Worm (Caenorhabditis elegans): ENCODE results near the gene abf-6.

Gene abf-6

DNA sequence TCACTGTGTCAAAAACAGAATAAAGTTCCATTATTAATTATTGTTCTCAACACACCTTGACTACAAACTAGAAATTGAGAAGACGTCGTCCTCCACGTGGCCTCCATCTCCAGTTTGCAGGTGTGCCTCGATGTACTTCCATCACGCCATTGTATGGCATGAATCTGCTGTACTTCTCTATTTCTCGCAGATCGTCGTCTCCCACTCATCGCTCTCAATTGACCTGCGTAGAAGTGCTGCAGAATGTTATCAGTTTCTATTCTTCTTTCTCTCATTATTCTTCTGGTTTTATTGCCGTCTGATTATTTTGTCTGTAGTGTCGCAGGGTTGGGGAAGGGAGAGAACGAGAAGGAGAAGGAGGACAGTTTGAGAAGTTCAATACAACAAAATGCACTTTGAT is 34.3 kb upstream of the abf-6 start:
- TF ChIP-seq mdl-1 (tag; optimal IDR thresholded peaks at IDR 0.05) (peak; percentile 68), nhr-25 (tag; optimal IDR thresholded peaks at IDR 0.05) (peak; percentile 87), nhr-237 (tag; optimal IDR thresholded peaks at IDR 0.05) (no peak), fkh-2 (tag; optimal IDR thresholded peaks at IDR 0.05) (no peak), unc-62 (GFP tag; optimal IDR thresholded peaks at IDR 0.05) (no peak), pha-4 (tag; optimal IDR thresholded peaks at IDR 0.05) (peak; percentile 16), ceh-28 (tag; optimal IDR thresholded peaks at IDR 0.05) (no peak), ztf-4 (tag; optimal IDR thresholded peaks at IDR 0.05) (no peak), elt-2 (tag; optimal IDR thresholded peaks at IDR 0.05) (peak; percentile 87), daf-12 (tag; optimal IDR thresholded peaks at IDR 0.05) (no peak), nhr-43 (tag; optimal IDR thresholded peaks at IDR 0.05; ENCODE audit: poor library complexity, severe bottlenecking) (peak; percentile 92), elt-3 (tag; optimal IDR thresholded peaks at IDR 0.05) (peak in 2 of 3 experiments; percentile 45 to 65), pqm-1 (tag; optimal IDR thresholded peaks at IDR 0.05) (peak; percentile 94), nhr-23 (tag; optimal IDR thresholded peaks at IDR 0.05) (peak; percentile 81), skn-1 (tag; optimal IDR thresholded peaks at IDR 0.05) (no peak), jun-1 (tag; optimal IDR thresholded peaks at IDR 0.05) (peak; percentile 50), eor-1 (tag; optimal IDR thresholded peaks at IDR 0.05) (no peak), fos-1 (tag; optimal IDR thresholded peaks at IDR 0.05) (no peak), ztf-11 (tag; optimal IDR thresholded peaks at IDR 0.05) (no peak), sea-2 (GFP tag; optimal IDR thresholded peaks at IDR 0.05) (no peak), lsy-12 (tag; optimal IDR thresholded peaks at IDR 0.05) (no peak), ceh-9 (tag; optimal IDR thresholded peaks at IDR 0.05) (no peak), unc-39 (tag; optimal IDR thresholded peaks at IDR 0.05) (no peak)

ce11 chrX:12761295-12761775 is 32.6 kb upstream of the abf-6 start:
- no peak for TF ChIP-seq nhr-11 (tag; optimal IDR thresholded peaks at IDR 0.05)
- TF ChIP-seq elt-2 (tag; optimal IDR thresholded peaks at IDR 0.05), result peak; percentile 61
- TF ChIP-seq egl-5 (tag; optimal IDR thresholded peaks at IDR 0.05), result no peak
- no peak for TF ChIP-seq ceh-28 (tag; optimal IDR thresholded peaks at IDR 0.05)
- peak; percentile 47 for TF ChIP-seq nhr-25 (tag; optimal IDR thresholded peaks at IDR 0.05)
- peak; percentile 41 for TF ChIP-seq lin-39 (tag; optimal IDR thresholded peaks at IDR 0.05)
- no peak for TF ChIP-seq lsy-12 (tag; optimal IDR thresholded peaks at IDR 0.05)
- no peak for TF ChIP-seq ZK546.5 (tag; optimal IDR thresholded peaks at IDR 0.05)
- peak in 1 of 3 experiments; percentile 38 for TF ChIP-seq elt-3 (tag; optimal IDR thresholded peaks at IDR 0.05)
- TF ChIP-seq lin-15B (tag; optimal IDR thresholded peaks at IDR 0.05), result no peak
- no peak for TF ChIP-seq ama-1 (optimal IDR thresholded peaks at IDR 0.05)
- no peak for TF ChIP-seq aly-2 (tag; optimal IDR thresholded peaks at IDR 0.05)

ce11 chrX:12761778-12762177 is 32.1 kb upstream of the abf-6 start, which contains the start of gene cept-1:
Gene cept-1, plus strand, starts transcription at chrX:12762078.
- no peak for TF ChIP-seq nhr-25 (tag; optimal IDR thresholded peaks at IDR 0.05)
- TF ChIP-seq elt-3 (tag; optimal IDR thresholded peaks at IDR 0.05), result no peak

DNA sequence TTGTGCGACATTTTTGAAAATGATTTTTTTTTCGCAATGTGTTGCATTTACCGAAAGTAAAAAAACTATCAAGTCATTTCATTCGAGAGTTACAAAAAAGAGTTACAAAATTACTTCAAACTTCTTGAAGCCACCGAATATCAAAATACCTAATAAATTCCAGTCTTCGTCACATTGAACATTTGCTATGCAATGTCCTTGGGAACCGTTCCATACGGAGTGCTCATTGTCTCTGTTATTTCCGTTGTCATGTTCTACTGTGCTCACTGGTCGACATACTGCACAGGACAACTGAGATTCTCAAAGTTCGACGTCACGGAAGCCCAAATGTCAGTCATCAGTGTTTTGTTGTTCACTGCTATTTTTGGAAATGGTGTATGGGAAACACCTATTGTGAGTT is 29.9 kb upstream of the abf-6 start:
- TF ChIP-seq ama-1 (optimal IDR thresholded peaks at IDR 0.05) (no peak), unc-39 (tag; optimal IDR thresholded peaks at IDR 0.05) (no peak), fkh-2 (tag; optimal IDR thresholded peaks at IDR 0.05) (no peak), fkh-10 (GFP tag; optimal IDR thresholded peaks at IDR 0.05) (no peak), elt-3 (tag; optimal IDR thresholded peaks at IDR 0.05) (no peak)

- TF ChIP-seq zag-1 (tag; optimal IDR thresholded peaks at IDR 0.05), result no peak
- TF ChIP-seq ceh-28 (tag; optimal IDR thresholded peaks at IDR 0.05), result no peak
- TF ChIP-seq nfya-1 (tag; optimal IDR thresholded peaks at IDR 0.05; ENCODE audit: insufficient read depth), result no peak
- no peak for TF ChIP-seq daf-12 (tag; optimal IDR thresholded peaks at IDR 0.05)
- TF ChIP-seq eor-1 (tag; optimal IDR thresholded peaks at IDR 0.05), result no peak
- TF ChIP-seq elt-1 (tag; optimal IDR thresholded peaks at IDR 0.05), result no peak
- no peak for TF ChIP-seq lin-39 (tag; optimal IDR thresholded peaks at IDR 0.05)
- no peak for TF ChIP-seq ama-1 (optimal IDR thresholded peaks at IDR 0.05)
- TF ChIP-seq ztf-4 (tag; optimal IDR thresholded peaks at IDR 0.05), result no peak
- no peak for TF ChIP-seq skn-1 (tag; optimal IDR thresholded peaks at IDR 0.05)
- no peak for TF ChIP-seq egl-5 (tag; optimal IDR thresholded peaks at IDR 0.05)
- TF ChIP-seq unc-62 (GFP tag; optimal IDR thresholded peaks at IDR 0.05), result no peak
- no peak for TF ChIP-seq nhr-12 (tag; optimal IDR thresholded peaks at IDR 0.05)
- TF ChIP-seq fkh-2 (tag; optimal IDR thresholded peaks at IDR 0.05), result no peak
- no peak for TF ChIP-seq nhr-77 (tag; optimal IDR thresholded peaks at IDR 0.05)
- TF ChIP-seq ceh-9 (tag; optimal IDR thresholded peaks at IDR 0.05), result no peak
These were observed 24.2 kb upstream of the abf-6 start, which contains the start of gene ilc-17.1 for ce11 chrX:12769697-12770096. Gene ilc-17.1, minus strand, starts transcription at chrX:12769797.
